Fruit fly (Drosophila melanogaster): ENCODE results near the gene PRL-1.

Gene PRL-1

DNA sequence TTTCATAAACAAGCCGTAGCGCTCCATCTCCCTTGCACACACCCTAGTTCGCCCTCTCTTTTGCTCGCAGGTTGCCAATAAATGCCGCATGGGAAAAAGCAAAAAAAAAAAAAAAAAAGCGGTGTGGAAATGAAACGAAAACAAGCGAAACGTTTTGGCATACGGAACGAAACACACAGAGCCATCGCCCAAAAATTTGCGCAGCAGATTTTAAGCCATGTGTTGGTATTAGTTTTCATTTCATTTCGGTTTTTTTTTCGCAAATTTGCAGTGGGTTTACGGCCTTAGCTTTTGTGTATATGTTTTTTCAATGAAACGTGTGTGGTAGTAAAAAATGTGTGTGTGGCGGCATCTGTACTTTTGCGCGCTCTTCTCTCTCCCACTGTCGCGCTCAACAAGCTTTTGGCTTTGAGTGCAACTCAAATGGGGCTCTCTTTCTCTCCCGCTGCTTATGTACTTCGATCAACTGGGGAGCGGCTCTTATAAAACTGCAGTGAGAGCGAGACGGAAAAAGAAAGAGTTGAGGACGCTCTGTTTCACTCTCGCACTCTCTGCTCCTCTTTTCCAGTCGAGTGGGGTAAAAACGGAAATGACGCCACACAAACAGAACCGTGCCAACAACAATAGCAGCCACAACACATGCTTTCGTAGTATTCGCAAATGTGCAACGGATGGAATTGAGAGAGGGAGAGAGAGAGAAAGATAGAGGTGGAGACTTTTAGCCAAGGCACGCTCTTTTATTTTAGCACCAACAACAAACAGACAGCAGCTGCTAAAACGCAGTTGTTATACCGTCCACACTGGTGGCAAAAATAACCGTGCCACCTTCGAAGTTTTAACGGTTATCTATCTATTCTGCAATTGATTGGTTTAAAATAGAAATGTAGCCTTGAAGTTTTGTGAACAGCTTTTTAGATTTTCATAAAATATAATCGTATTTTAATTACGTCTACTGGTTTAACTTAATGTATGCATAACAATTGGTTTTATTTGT is 27.2 kb upstream of the PRL-1 start (continued):
- TF ChIP-seq rgr (GFP tag; optimal IDR thresholded peaks at IDR 0.05) (peak; percentile 69), lola (GFP tag; optimal IDR thresholded peaks at IDR 0.05) (no peak), Abd-B (GFP tag; optimal IDR thresholded peaks at IDR 0.05) (peak; percentile 55), HLH106 (tag; optimal IDR thresholded peaks at IDR 0.05) (peak; percentile 62)

DNA sequence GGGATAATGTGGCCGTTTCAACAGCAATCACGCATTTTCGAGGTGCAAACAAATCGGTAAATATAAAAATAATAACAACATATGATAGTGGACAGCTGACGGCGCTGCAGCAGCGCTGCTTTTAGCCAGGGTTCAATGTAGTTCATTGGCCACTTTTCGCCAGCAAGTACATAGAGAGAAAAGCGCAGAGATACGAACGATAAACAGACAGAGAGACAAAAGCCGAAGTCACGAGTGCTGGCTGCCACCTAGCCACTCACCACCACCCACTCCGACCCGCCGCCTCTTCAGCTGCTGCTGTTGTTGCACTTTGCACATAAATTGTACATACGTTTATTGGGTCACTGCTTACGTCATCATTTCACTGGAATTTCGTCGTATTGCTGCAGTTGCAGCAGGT is 25.4 kb upstream of the PRL-1 start:
- TF ChIP-seq br (GFP tag; optimal IDR thresholded peaks at IDR 0.05) (no peak), dl (GFP tag; optimal IDR thresholded peaks at IDR 0.05; ENCODE audit: insufficient read depth in 1 of 2, partially characterized antibody in 2 of 2) (no peak), usp (GFP tag; optimal IDR thresholded peaks at IDR 0.05) (no peak), sage (GFP tag; optimal IDR thresholded peaks at IDR 0.05) (no peak), OdsH (GFP tag; optimal IDR thresholded peaks at IDR 0.05) (no peak), dmrt93B (GFP tag; optimal IDR thresholded peaks at IDR 0.05) (no peak), tai (GFP tag; optimal IDR thresholded peaks at IDR 0.05) (no peak), Vsx2 (GFP tag; optimal IDR thresholded peaks at IDR 0.05; ENCODE audit: partially characterized antibody) (no peak), GATAd (GFP tag; optimal IDR thresholded peaks at IDR 0.05) (no peak), brk (GFP tag; optimal IDR thresholded peaks at IDR 0.05) (no peak), N (GFP tag; optimal IDR thresholded peaks at IDR 0.05) (no peak), Hr78 (GFP tag; optimal IDR thresholded peaks at IDR 0.05) (no peak), CrebA (GFP tag; optimal IDR thresholded peaks at IDR 0.05; ENCODE audit: borderline replicate concordance) (no peak)

DNA sequence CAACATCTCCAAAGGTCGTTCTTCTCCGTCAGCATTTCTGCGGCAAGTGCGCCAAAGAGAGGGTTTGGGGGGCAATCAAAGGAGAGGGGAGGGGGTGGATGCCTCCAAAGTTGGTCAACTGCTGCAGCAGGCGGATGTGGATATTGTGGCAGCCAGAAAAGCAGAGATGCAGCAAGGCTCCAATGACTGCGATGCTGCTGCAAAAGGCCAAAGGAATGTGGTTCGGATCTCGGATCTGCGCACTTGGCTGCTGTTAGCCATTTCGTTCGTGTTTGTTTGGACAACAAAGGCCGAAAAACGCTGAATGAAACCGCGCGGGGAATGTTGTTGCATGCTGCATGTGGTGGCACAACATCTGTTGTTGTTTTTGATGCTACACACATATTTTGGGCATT is 24.7 kb upstream of the PRL-1 start:
- TF ChIP-seq HLH106 (tag; optimal IDR thresholded peaks at IDR 0.05) = peak; percentile 23
- TF ChIP-seq CG9705 (GFP tag; optimal IDR thresholded peaks at IDR 0.05) = peak; percentile 10
- peak; percentile 74 for TF ChIP-seq Hr83 (GFP tag; optimal IDR thresholded peaks at IDR 0.05; ENCODE audit: poor library complexity, severe bottlenecking)
- TF ChIP-seq sv (GFP tag; optimal IDR thresholded peaks at IDR 0.05) = no peak
- peak; percentile 4 for TF ChIP-seq psq (GFP tag; optimal IDR thresholded peaks at IDR 0.05)
- peak; percentile 26 for TF ChIP-seq rgr (GFP tag; optimal IDR thresholded peaks at IDR 0.05)
- no peak for TF ChIP-seq br (GFP tag; optimal IDR thresholded peaks at IDR 0.05)
- TF ChIP-seq woc (GFP tag; optimal IDR thresholded peaks at IDR 0.05) = no peak

DNA sequence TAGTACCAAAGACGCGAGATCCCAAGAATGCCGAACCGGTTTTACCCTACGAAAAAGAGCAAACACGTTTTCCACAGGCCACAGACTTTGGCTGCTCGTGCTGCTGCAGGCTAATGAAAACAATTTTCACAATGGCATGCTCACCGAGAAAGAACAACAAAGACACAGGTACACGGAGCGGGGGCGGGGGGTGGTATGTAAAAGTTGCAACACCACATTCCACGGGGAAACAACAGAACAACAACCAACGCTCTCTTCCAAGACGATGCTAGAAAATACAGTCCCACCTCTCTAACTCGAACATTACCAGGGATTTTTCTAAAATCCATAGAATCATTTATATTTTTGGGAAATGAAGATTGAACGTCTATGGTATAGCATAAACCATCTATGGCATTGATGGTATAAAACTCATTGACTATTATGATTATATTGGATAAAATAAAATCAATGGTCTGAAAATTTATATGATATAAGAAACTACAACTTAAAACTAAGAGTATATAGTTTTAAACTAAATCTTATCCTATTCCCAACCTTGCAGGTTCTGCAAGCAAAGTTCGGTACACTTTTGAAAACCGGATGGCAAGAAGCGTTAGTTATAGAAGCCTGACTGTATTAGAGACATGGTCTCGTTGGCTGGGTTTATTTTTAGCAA is 24.1 kb upstream of the PRL-1 start:
- TF ChIP-seq Sp1 (GFP tag; optimal IDR thresholded peaks at IDR 0.05) (peak; percentile 25), rgr (GFP tag; optimal IDR thresholded peaks at IDR 0.05) (no peak), woc (GFP tag; optimal IDR thresholded peaks at IDR 0.05) (peak; percentile 55), CG32264 (GFP tag; optimal IDR thresholded peaks at IDR 0.05) (no peak), Rel (GFP tag; optimal IDR thresholded peaks at IDR 0.05) (no peak), Rel (tag; optimal IDR thresholded peaks at IDR 0.05) (no peak), Dfd (GFP tag; optimal IDR thresholded peaks at IDR 0.05) (no peak), fru (GFP tag; optimal IDR thresholded peaks at IDR 0.05) (peak; percentile 45), foxo (GFP tag; optimal IDR thresholded peaks at IDR 0.05) (peak in 1 of 2 experiments; percentile 50), pan (optimal IDR thresholded peaks at IDR 0.05) (no peak), jim (GFP tag; optimal IDR thresholded peaks at IDR 0.05) (no peak), ey (GFP tag; optimal IDR thresholded peaks at IDR 0.05) (peak; percentile 24), Hr83 (GFP tag; optimal IDR thresholded peaks at IDR 0.05; ENCODE audit: poor library complexity, severe bottlenecking) (no peak), psq (GFP tag; optimal IDR thresholded peaks at IDR 0.05) (peak; percentile 16), OdsH (GFP tag; optimal IDR thresholded peaks at IDR 0.05) (peak; percentile 17), HLH106 (tag; optimal IDR thresholded peaks at IDR 0.05) (peak; percentile 22), Hr78 (GFP tag; optimal IDR thresholded peaks at IDR 0.05) (no peak), CrebA (GFP tag; optimal IDR thresholded peaks at IDR 0.05; ENCODE audit: borderline replicate concordance) (no peak), h (GFP tag; optimal IDR thresholded peaks at IDR 0.05) (peak; percentile 28)

Measured in whole organism, wandering third instar larva.